Worm (Caenorhabditis elegans) whole organism, L2 larva: ENCODE data around the gene C53D6.7.

Source experiments
- R02D3.7 ChIP-seq: fragments of 150-350 bp; optimal IDR thresholded peaks from 2 replicates; lab custom pipeline; 2014; ENCODE audit warnings: missing biosample characterization, missing genetic modification characterization
- alr-1 ChIP-seq: fragments of 150-350 bp; optimal IDR thresholded peaks from 2 replicates; lab custom pipeline; 2014; ENCODE audit warnings: missing biosample characterization, missing genetic modification characterization
- aly-2 ChIP-seq: fragments of 150-350 bp; optimal IDR thresholded peaks from 2 replicates; lab custom pipeline; 2014; ENCODE audit warnings: missing biosample characterization, missing genetic modification characterization
- ama-1 ChIP-seq: fragments of 150-350 bp; optimal IDR thresholded peaks from 2 replicates; lab custom pipeline; 2018; ENCODE audit warnings: inconsistent platforms
- egl-27 ChIP-seq: sonication (generic microtip); optimal IDR thresholded peaks from 3 replicates; lab custom pipeline; 2017; ENCODE audit warnings: missing biosample characterization, missing genetic modification reagents, missing genetic modification characterization
- elt-1 ChIP-seq: fragments of 150-350 bp; optimal IDR thresholded peaks from 2 replicates; lab custom pipeline; 2014; ENCODE audit warnings: missing biosample characterization, missing genetic modification characterization
- lsy-2 ChIP-seq, 2 experiments: fragments of 150-350 bp in 1 of 2; sonication (generic microtip) in 1 of 2; optimal IDR thresholded peaks; 2 replicates each; lab custom pipeline; 2014 to 2017; ENCODE audit warnings: missing biosample characterization in 2 of 2, missing genetic modification characterization in 2 of 2
- nhr-10 ChIP-seq: sonication (generic microtip); optimal IDR thresholded peaks from 2 replicates; lab custom pipeline; 2017; ENCODE audit warnings: missing biosample characterization, missing genetic modification characterization
- peb-1 ChIP-seq: fragments of 150-350 bp; optimal IDR thresholded peaks from 2 replicates; lab custom pipeline; 2014; ENCODE audit warnings: missing biosample characterization, missing genetic modification characterization
- ztf-11 ChIP-seq: sonication (generic microtip); optimal IDR thresholded peaks from 2 replicates; lab custom pipeline; 2017; ENCODE audit warnings: missing biosample characterization, missing genetic modification characterization

- TF ChIP-seq nhr-10 (tag; lab: Kevin White, UChicago) (no peak), alr-1 (tag; lab: Kevin White, UChicago) (no peak), R02D3.7 (no peak), egl-27 (tag; lab: Kevin White, UChicago) (no peak), ztf-11 (no peak), peb-1 (tag; lab: Kevin White, UChicago) (no peak), lsy-2 (tag; optimal IDR thresholded peaks at IDR 0.05; lab: Kevin White, UChicago) (no peak), aly-2 (tag; lab: Kevin White, UChicago) (no peak), ama-1 (lab: Kevin White, UChicago) (no peak), elt-1 (no peak)
Measured at ce11 chrIV:9000664-9001063, 36.3 kb downstream of the C53D6.7 start.
